Fruit fly (Drosophila melanogaster) whole organism, embryonic: ENCODE measurements around the gene CG6791.

Source experiments
- Atf6 ChIP-seq: fragments of 200-800 bp; sonication (Bioruptor generic); IDR thresholded peaks from 2 replicates; pipeline ENCODE4 v1.3.6; 2022; ENCODE audit warnings: missing biosample characterization, missing genetic modification characterization
- Bdp1 ChIP-seq: fragments of 200-800 bp; sonication (Bioruptor generic); optimal IDR thresholded peaks from 3 replicates; lab custom pipeline; 2016; ENCODE audit warnings: missing biosample characterization, missing genetic modification characterization
- CG10979 ChIP-seq: fragments of 200-800 bp; sonication (Bioruptor generic); optimal IDR thresholded peaks from 2 replicates; lab custom pipeline; 2018; ENCODE audit warnings: missing biosample characterization, mild to moderate bottlenecking, missing genetic modification characterization, moderate library complexity
- CG11398 ChIP-seq: fragments of 200-800 bp; sonication (Bioruptor generic); optimal IDR thresholded peaks from 2 replicates; lab custom pipeline; 2016; ENCODE audit warnings: missing biosample characterization, missing genetic modification characterization
- CG12155 ChIP-seq: fragments of 200-800 bp; sonication (Bioruptor generic); optimal IDR thresholded peaks from 3 replicates; lab custom pipeline; 2016; ENCODE audit warnings: missing biosample characterization, missing genetic modification characterization
- CG13624 ChIP-seq: fragments of 200-800 bp; sonication (Bioruptor generic); optimal IDR thresholded peaks from 2 replicates; lab custom pipeline; 2016; ENCODE audit warnings: missing biosample characterization, missing genetic modification characterization
- CG2120 ChIP-seq: fragments of 200-800 bp; sonication (Bioruptor generic); optimal IDR thresholded peaks from 3 replicates; lab custom pipeline; 2016; ENCODE audit warnings: missing biosample characterization, missing genetic modification characterization
- CG3065 ChIP-seq: fragments of 200-800 bp; sonication (Bioruptor generic); optimal IDR thresholded peaks from 2 replicates; lab custom pipeline; 2016; ENCODE audit warnings: missing biosample characterization, missing genetic modification characterization
- CG3995 ChIP-seq: fragments of 200-800 bp; sonication (Bioruptor generic); optimal IDR thresholded peaks from 3 replicates; lab custom pipeline; 2016; ENCODE audit warnings: missing biosample characterization, missing genetic modification characterization
- CG6254 ChIP-seq: fragments of 200-800 bp; sonication (Bioruptor generic); optimal IDR thresholded peaks from 3 replicates; lab custom pipeline; 2017; ENCODE audit warnings: mild to moderate bottlenecking, missing biosample characterization, missing genetic modification reagents, missing genetic modification characterization
- CG6683 ChIP-seq: fragments of 200-800 bp; sonication (Bioruptor generic); optimal IDR thresholded peaks from 2 replicates; lab custom pipeline; 2017; ENCODE audit warnings: missing biosample characterization, mild to moderate bottlenecking, missing genetic modification characterization, missing genetic modification reagents
- CG7372 ChIP-seq: fragments of 200-800 bp; sonication (Bioruptor generic); IDR thresholded peaks from 2 replicates; pipeline ENCODE4 v1.3.6; 2022; ENCODE audit warnings: missing biosample characterization, missing genetic modification characterization
- CG7839 ChIP-seq: fragments of 200-800 bp; sonication (Bioruptor generic); optimal IDR thresholded peaks from 3 replicates; lab custom pipeline; 2018; ENCODE audit warnings: missing biosample characterization, mild to moderate bottlenecking, missing genetic modification characterization, moderate library complexity
- CG7987 ChIP-seq: fragments of 200-800 bp; sonication (Bioruptor generic); optimal IDR thresholded peaks from 2 replicates; lab custom pipeline; 2018; ENCODE audit warnings: missing biosample characterization, mild to moderate bottlenecking, missing genetic modification characterization, moderate library complexity
- CG9932 ChIP-seq: fragments of 200-800 bp; sonication (Bioruptor generic); IDR thresholded peaks from 2 replicates; pipeline ENCODE4 v1.3.6; 2022; ENCODE audit warnings: missing biosample characterization, missing genetic modification characterization
- CTCF ChIP-seq: fragments of 200-800 bp; sonication (Bioruptor generic); optimal IDR thresholded peaks from 2 replicates; lab custom pipeline; 2017; ENCODE audit warnings: missing biosample characterization, mild to moderate bottlenecking, missing genetic modification characterization, moderate library complexity
- CrebB ChIP-seq: fragments of 200-800 bp; sonication (Bioruptor generic); optimal IDR thresholded peaks from 3 replicates; lab custom pipeline; 2018; ENCODE audit warnings: missing biosample characterization, mild to moderate bottlenecking, missing genetic modification characterization
- Dek ChIP-seq: fragments of 200-800 bp; sonication (Bioruptor generic); optimal IDR thresholded peaks from 3 replicates; lab custom pipeline; 2019; ENCODE audit warnings: missing biosample characterization, mild to moderate bottlenecking, missing genetic modification characterization, moderate library complexity
- Doc2 ChIP-seq: fragments of 200-800 bp; sonication (Bioruptor generic); IDR thresholded peaks from 2 replicates; pipeline ENCODE4 v1.3.6; 2022; ENCODE audit warnings: missing biosample characterization, missing genetic modification characterization
- HLHmδ ChIP-seq: fragments of 200-800 bp; sonication (Bioruptor generic); optimal IDR thresholded peaks from 2 replicates; lab custom pipeline; 2018; ENCODE audit warnings: missing biosample characterization, mild to moderate bottlenecking, missing genetic modification characterization, moderate library complexity
- Hey ChIP-seq: fragments of 200-800 bp; sonication (Bioruptor generic); optimal IDR thresholded peaks from 3 replicates; lab custom pipeline; 2018; ENCODE audit warnings: missing biosample characterization, mild to moderate bottlenecking, missing genetic modification characterization
- Hmr ChIP-seq: fragments of 200-800 bp; sonication (Bioruptor generic); optimal IDR thresholded peaks from 3 replicates; lab custom pipeline; 2017; ENCODE audit warnings: mild to moderate bottlenecking, missing biosample characterization, missing genetic modification reagents, missing genetic modification characterization
- Hr3 ChIP-seq: fragments of 200-800 bp; sonication (Bioruptor generic); optimal IDR thresholded peaks from 3 replicates; lab custom pipeline; 2016; ENCODE audit warnings: missing biosample characterization, missing genetic modification characterization
- Max ChIP-seq: fragments of 200-800 bp; sonication (Bioruptor generic); optimal IDR thresholded peaks from 2 replicates; lab custom pipeline; 2016; ENCODE audit warnings: missing biosample characterization, mild to moderate bottlenecking, missing genetic modification characterization
- Nf-YA ChIP-seq: fragments of 200-800 bp; sonication (Bioruptor generic); IDR thresholded peaks from 2 replicates; pipeline ENCODE4 v1.3.6; 2022; ENCODE audit warnings: missing biosample characterization, missing genetic modification characterization
- PHDP ChIP-seq: fragments of 200-800 bp; sonication (Bioruptor generic); optimal IDR thresholded peaks from 3 replicates; lab custom pipeline; 2018; ENCODE audit warnings: missing biosample characterization, mild to moderate bottlenecking, missing genetic modification characterization, moderate library complexity
- Pdp1 ChIP-seq, 2 experiments: fragments of 200-800 bp; sonication (Bioruptor generic); optimal IDR thresholded peaks; 3 replicates each; lab custom pipeline; 2016; ENCODE audit warnings: missing biosample characterization in 2 of 2, missing genetic modification characterization in 2 of 2, mild to moderate bottlenecking in 1 of 2, moderate library complexity in 1 of 2
- Scr ChIP-seq: fragments of 200-800 bp; sonication (Bioruptor generic); IDR thresholded peaks from 2 replicates; pipeline ENCODE4 v1.3.6; 2022; ENCODE audit warnings: missing biosample characterization, missing genetic modification characterization; ENCODE audit not compliant: partially characterized antibody
- Six4 ChIP-seq: fragments of 200-800 bp; sonication (Bioruptor generic); optimal IDR thresholded peaks from 2 replicates; lab custom pipeline; 2016; ENCODE audit warnings: missing biosample characterization, missing genetic modification characterization
- YL-1 ChIP-seq: fragments of 200-800 bp; sonication (Bioruptor generic); optimal IDR thresholded peaks from 3 replicates; lab custom pipeline; 2017; ENCODE audit warnings: missing biosample characterization, mild to moderate bottlenecking, missing genetic modification characterization
- amos ChIP-seq: fragments of 200-800 bp; sonication (Bioruptor generic); IDR thresholded peaks from 2 replicates; pipeline ENCODE4 v1.3.6; 2022; ENCODE audit warnings: missing biosample characterization, missing genetic modification characterization; ENCODE audit not compliant: partially characterized antibody
- ase ChIP-seq: fragments of 200-800 bp; sonication (Bioruptor generic); IDR thresholded peaks from 3 replicates; pipeline ENCODE4 v1.3.6; 2022; ENCODE audit warnings: missing biosample characterization, missing genetic modification characterization
- bsh ChIP-seq, 2 experiments: fragments of 200-800 bp; sonication (Bioruptor generic); optimal IDR thresholded peaks; 2 replicates each; lab custom pipeline; 2017 to 2018; ENCODE audit warnings: mild to moderate bottlenecking in 2 of 2, missing biosample characterization in 2 of 2, missing genetic modification characterization in 2 of 2, moderate library complexity in 1 of 2
- caup ChIP-seq: fragments of 200-800 bp; sonication (Bioruptor generic); optimal IDR thresholded peaks from 3 replicates; lab custom pipeline; 2017; ENCODE audit warnings: missing biosample characterization, mild to moderate bottlenecking, missing genetic modification characterization, moderate library complexity; ENCODE audit not compliant: severe bottlenecking
- dan ChIP-seq: fragments of 200-800 bp; sonication (Bioruptor generic); IDR thresholded peaks from 2 replicates; pipeline ENCODE4 v1.3.6; 2022; ENCODE audit warnings: missing biosample characterization, missing genetic modification characterization
- eve ChIP-seq, 2 experiments: fragments of >200 bp; optimal IDR thresholded peaks; 2 replicates each; lab custom pipeline; 2017; ENCODE audit warnings: missing biosample characterization in 2 of 2, missing genetic modification characterization in 2 of 2
- fd64A ChIP-seq: fragments of 200-800 bp; sonication (Bioruptor generic); optimal IDR thresholded peaks from 3 replicates; lab custom pipeline; 2018; ENCODE audit warnings: missing biosample characterization, mild to moderate bottlenecking, missing genetic modification characterization
- ham ChIP-seq: fragments of 200-800 bp; sonication (Bioruptor generic); IDR thresholded peaks from 2 replicates; pipeline ENCODE4 v1.3.6; 2022; ENCODE audit warnings: missing biosample characterization, missing genetic modification characterization
- hbn ChIP-seq: fragments of 200-800 bp; sonication (Bioruptor generic); IDR thresholded peaks from 2 replicates; pipeline ENCODE4 v1.3.6; 2022; ENCODE audit warnings: missing biosample characterization, missing genetic modification characterization; ENCODE audit not compliant: partially characterized antibody
- her ChIP-seq: fragments of 200-800 bp; sonication (Bioruptor generic); optimal IDR thresholded peaks from 2 replicates; lab custom pipeline; 2016; ENCODE audit warnings: missing biosample characterization, missing genetic modification characterization
- jigr1 ChIP-seq: fragments of 200-800 bp; sonication (Bioruptor generic); IDR thresholded peaks from 3 replicates; pipeline ENCODE4 v1.3.6; 2022; ENCODE audit warnings: missing biosample characterization, missing genetic modification characterization
- klu ChIP-seq: fragments of 200-800 bp; sonication (Bioruptor generic); IDR thresholded peaks from 2 replicates; pipeline ENCODE4 v1.3.6; 2022; ENCODE audit warnings: missing biosample characterization, missing genetic modification characterization
- maf-S ChIP-seq: fragments of 200-800 bp; sonication (Bioruptor generic); optimal IDR thresholded peaks from 2 replicates; lab custom pipeline; 2016; ENCODE audit warnings: missing biosample characterization, missing genetic modification characterization
- nau ChIP-seq: fragments of 200-800 bp; sonication (Bioruptor generic); optimal IDR thresholded peaks from 3 replicates; lab custom pipeline; 2017; ENCODE audit warnings: missing biosample characterization, mild to moderate bottlenecking, missing genetic modification characterization, missing genetic modification reagents
- psq ChIP-seq: fragments of 200-800 bp; sonication (Bioruptor generic); optimal IDR thresholded peaks from 2 replicates; lab custom pipeline; 2017; ENCODE audit warnings: missing biosample characterization, missing genetic modification characterization
- ranshi ChIP-seq: fragments of 200-800 bp; sonication (Bioruptor generic); IDR thresholded peaks from 2 replicates; pipeline ENCODE4 v1.3.6; 2022; ENCODE audit warnings: missing biosample characterization, missing genetic modification characterization
- sens-2 ChIP-seq: fragments of 200-800 bp; sonication (Bioruptor generic); IDR thresholded peaks from 2 replicates; pipeline ENCODE4 v1.3.6; 2022; ENCODE audit warnings: missing biosample characterization, missing genetic modification characterization
- sisA ChIP-seq: fragments of 200-800 bp; sonication (Bioruptor generic); IDR thresholded peaks from 2 replicates; pipeline ENCODE4 v1.3.6; 2022; ENCODE audit warnings: missing biosample characterization, missing genetic modification characterization
- tio ChIP-seq: fragments of 200-800 bp; sonication (Bioruptor generic); optimal IDR thresholded peaks from 2 replicates; lab custom pipeline; 2017; ENCODE audit warnings: missing biosample characterization, missing genetic modification characterization, inconsistent platforms
- unpg ChIP-seq: fragments of 200-800 bp; sonication (Bioruptor generic); optimal IDR thresholded peaks from 3 replicates; lab custom pipeline; 2018; ENCODE audit warnings: missing biosample characterization, mild to moderate bottlenecking, missing genetic modification characterization, moderate library complexity
- zfh2 ChIP-seq: fragments of 200-800 bp; sonication (Bioruptor generic); optimal IDR thresholded peaks from 2 replicates; lab custom pipeline; 2016; ENCODE audit warnings: missing biosample characterization, missing genetic modification characterization

Gene CG6791

DNA sequence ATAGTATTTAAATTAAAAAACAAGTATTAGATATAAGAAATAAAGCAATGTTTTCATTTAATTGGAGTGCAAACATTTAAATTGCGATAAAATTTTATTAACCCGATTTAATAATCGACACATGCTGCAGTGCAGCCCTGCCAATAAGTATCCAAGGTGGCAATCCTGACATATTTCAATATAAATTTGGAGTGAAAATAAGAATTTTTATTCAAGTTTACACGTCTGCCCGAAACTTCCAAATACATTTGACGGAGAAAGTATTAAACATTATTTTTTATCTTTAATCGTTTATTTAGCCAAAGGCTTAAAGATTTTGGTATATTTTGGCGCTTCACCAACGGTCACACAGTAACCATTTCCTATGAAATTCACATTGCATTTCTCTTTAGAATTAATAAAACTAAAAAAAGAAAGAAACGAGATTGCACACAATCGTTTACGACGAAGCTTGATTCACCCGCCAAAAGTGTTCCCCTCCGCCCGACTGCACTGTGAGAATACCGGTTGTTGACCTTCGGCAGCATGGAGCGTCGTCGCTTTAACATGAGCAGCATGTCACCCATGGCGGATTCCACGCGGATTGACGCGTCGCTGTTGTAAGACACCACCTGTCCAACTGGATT is 38.6 kb upstream of the CG6791 start, which contains the start of gene CG14712 (continued):
- TF ChIP-seq CG13624 (GFP tag; lab: Kevin White, UChicago) (peak; percentile 42), HLHmδ (no peak), ranshi (GFP tag; lab: Robert Waterston, UW) (no peak), YL-1 (GFP tag; lab: Kevin White, UChicago) (peak; percentile 92), dan (GFP tag; lab: Robert Waterston, UW) (no peak), hbn (GFP tag; lab: Robert Waterston, UW) (peak; percentile 48; the same call in 1 of the 2 replicates), Doc2 (GFP tag; lab: Robert Waterston, UW) (no peak), CG11398 (GFP tag; lab: Kevin White, UChicago) (no peak), Atf6 (GFP tag; lab: Robert Waterston, UW) (no peak), fd64A (GFP tag; lab: Kevin White, UChicago) (no peak), bsh (GFP tag; optimal IDR thresholded peaks at IDR 0.05; lab: Kevin White, UChicago) (no peak), Bdp1 (GFP tag; lab: Kevin White, UChicago) (no peak), Scr (peak; percentile 59), CG2120 (peak; percentile 48), maf-S (GFP tag; lab: Kevin White, UChicago) (no peak), Hey (tag; lab: Kevin White, UChicago) (no peak), Hr3 (GFP tag; lab: Kevin White, UChicago) (no peak), nau (GFP tag; lab: Kevin White, UChicago) (no peak), CG3065 (GFP tag; lab: Kevin White, UChicago) (no peak), CTCF (GFP tag; lab: Kevin White, UChicago) (no peak), CG9932 (no peak; the same call in 1 of the 2 replicates), CrebB (tag; lab: Kevin White, UChicago) (peak; percentile 16), amos (GFP tag; lab: Robert Waterston, UW) (peak; percentile 56; the same call in 1 of the 2 replicates), Six4 (GFP tag; lab: Kevin White, UChicago) (no peak), psq (GFP tag; lab: Kevin White, UChicago) (no peak), PHDP (tag; lab: Kevin White, UChicago) (no peak), sens-2 (no peak), CG6254 (GFP tag; lab: Kevin White, UChicago) (no peak), sisA (no peak), tio (GFP tag; lab: Kevin White, UChicago) (no peak), CG6683 (GFP tag; lab: Kevin White, UChicago) (no peak), CG7372 (no peak), caup (GFP tag; lab: Kevin White, UChicago) (no peak), her (GFP tag; lab: Kevin White, UChicago) (no peak), CG3995 (GFP tag; lab: Kevin White, UChicago) (no peak), Max (GFP tag; lab: Kevin White, UChicago) (peak; percentile 49), Pdp1 (GFP tag; optimal IDR thresholded peaks at IDR 0.05; lab: Kevin White, UChicago) (peak in 1 of 2 experiments; percentile 28), zfh2 (GFP tag; lab: Kevin White, UChicago) (no peak), CG7987 (GFP tag; lab: Kevin White, UChicago) (no peak), Hmr (GFP tag; lab: Kevin White, UChicago) (no peak), CG12155 (no peak), jigr1 (GFP tag; lab: Robert Waterston, UW) (no peak), eve (GFP tag; optimal IDR thresholded peaks at IDR 0.05; lab: Kevin White, UChicago) (no peak), klu (no peak), ase (GFP tag; lab: Robert Waterston, UW) (no peak), unpg (GFP tag; lab: Kevin White, UChicago) (no peak), Dek (tag; lab: Kevin White, UChicago) (no peak), CG7839 (tag; lab: Kevin White, UChicago) (no peak), ham (GFP tag; lab: Robert Waterston, UW) (no peak), Nf-YA (no peak), CG10979 (no peak)
